Fruit fly (Drosophila melanogaster) whole organism, adult: ENCODE results near the gene Fntb.

Source experiments
- CG11617 ChIP-seq: fragments of 200-800 bp; sonication (Bioruptor generic); optimal IDR thresholded peaks from 2 replicates; lab custom pipeline; 2017; ENCODE audit warnings: mild to moderate bottlenecking, missing biosample characterization, missing genetic modification reagents, missing genetic modification characterization
- CG12768 ChIP-seq: fragments of 200-800 bp; sonication (Bioruptor generic); optimal IDR thresholded peaks from 2 replicates; lab custom pipeline; 2017; ENCODE audit warnings: missing biosample characterization, missing genetic modification characterization, mild to moderate bottlenecking, moderate library complexity, missing genetic modification reagents
- CG14711 ChIP-seq: fragments of 200-800 bp; sonication (Bioruptor generic); optimal IDR thresholded peaks from 2 replicates; lab custom pipeline; 2018; ENCODE audit warnings: missing biosample characterization, mild to moderate bottlenecking, missing genetic modification characterization, moderate library complexity
- CG33017 ChIP-seq: fragments of 200-800 bp; sonication (Bioruptor generic); optimal IDR thresholded peaks from 2 replicates; lab custom pipeline; 2018; ENCODE audit warnings: missing biosample characterization, mild to moderate bottlenecking, missing genetic modification characterization, moderate library complexity
- CG5204 ChIP-seq: fragments of 200-800 bp; sonication (Bioruptor generic); optimal IDR thresholded peaks from 2 replicates; lab custom pipeline; 2016; ENCODE audit warnings: missing biosample characterization, missing genetic modification characterization
- Clk ChIP-seq: fragments of 200-800 bp; sonication (Bioruptor generic); optimal IDR thresholded peaks from 2 replicates; lab custom pipeline; 2017; ENCODE audit warnings: missing biosample characterization, missing genetic modification characterization
- Crg-1 ChIP-seq: fragments of 200-800 bp; sonication (Bioruptor generic); optimal IDR thresholded peaks from 2 replicates; lab custom pipeline; 2016; ENCODE audit warnings: missing biosample characterization, missing genetic modification characterization
- Mnt ChIP-seq: fragments of 200-800 bp; sonication (Bioruptor generic); optimal IDR thresholded peaks from 2 replicates; lab custom pipeline; 2016; ENCODE audit warnings: missing biosample characterization, mild to moderate bottlenecking, missing genetic modification characterization
- kay ChIP-seq: fragments of 200-800 bp; sonication (Bioruptor generic); peaks from one replicate; lab custom pipeline; 2016; ENCODE audit warnings: missing biosample characterization, missing genetic modification characterization, borderline replicate concordance
- pad ChIP-seq: fragments of 200-800 bp; sonication (Bioruptor generic); optimal IDR thresholded peaks from 3 replicates; lab custom pipeline; 2017; ENCODE audit warnings: missing biosample characterization, missing genetic modification characterization, mild to moderate bottlenecking, moderate library complexity, missing genetic modification reagents
- tj ChIP-seq: fragments of 200-800 bp; sonication (Bioruptor generic); optimal IDR thresholded peaks from 3 replicates; lab custom pipeline; 2017; ENCODE audit warnings: missing biosample characterization, mild to moderate bottlenecking, missing genetic modification characterization, moderate library complexity
- toe ChIP-seq: fragments of 200-800 bp; sonication (Bioruptor generic); optimal IDR thresholded peaks from 2 replicates; lab custom pipeline; 2016; ENCODE audit warnings: missing biosample characterization, missing genetic modification characterization

DNA sequence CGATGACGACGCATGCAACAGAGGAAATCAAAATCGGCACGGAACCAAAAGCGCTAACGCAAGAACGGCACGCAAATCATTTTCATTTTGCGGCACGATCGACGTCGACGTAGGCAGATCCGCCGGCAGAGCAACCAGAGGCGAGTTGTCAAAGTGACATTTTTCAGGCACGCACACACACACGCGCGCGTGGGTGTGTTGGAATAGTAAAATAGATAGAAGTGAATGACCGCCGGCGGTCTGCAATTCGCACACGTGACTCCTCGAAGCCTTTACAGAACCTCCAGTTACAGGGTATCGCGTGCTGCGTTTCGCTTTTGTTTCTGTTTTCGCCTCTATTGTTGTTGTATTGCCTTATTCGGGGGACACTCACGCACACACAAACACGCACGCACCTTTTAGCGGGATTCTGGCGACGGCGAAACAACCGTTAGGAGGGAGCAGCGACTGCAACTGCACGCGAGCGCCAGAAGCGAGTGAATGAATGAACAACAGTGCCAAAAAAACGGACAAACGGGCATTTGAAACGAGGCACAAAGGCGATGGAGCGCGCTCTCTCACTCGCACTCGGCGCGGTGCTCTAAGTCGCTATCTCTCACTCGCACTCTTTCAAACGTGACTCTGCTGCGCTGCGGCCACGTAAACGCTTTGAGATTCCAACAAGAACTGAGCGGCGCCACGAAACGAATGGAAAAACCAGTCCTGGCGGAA lies 29.6 kb upstream of the Fntb start, which contains the start of gene ss:
- TF ChIP-seq pad (GFP tag; lab: Kevin White, UChicago) = no peak
- TF ChIP-seq Mnt (GFP tag; lab: Kevin White, UChicago) = no peak
- no peak for TF ChIP-seq Crg-1
- no peak for TF ChIP-seq CG5204 (GFP tag; lab: Kevin White, UChicago)
- no peak for TF ChIP-seq CG11617 (GFP tag; lab: Kevin White, UChicago)
- no peak for TF ChIP-seq CG14711 (tag; lab: Kevin White, UChicago)
- no peak for TF ChIP-seq kay (GFP tag; lab: Kevin White, UChicago)
- no peak for TF ChIP-seq tj (GFP tag; lab: Kevin White, UChicago)
- TF ChIP-seq CG33017 = no peak
- TF ChIP-seq toe (GFP tag; lab: Kevin White, UChicago) = no peak
- no peak for TF ChIP-seq CG12768 (GFP tag; lab: Kevin White, UChicago)
- TF ChIP-seq Clk (GFP tag; lab: Kevin White, UChicago) = no peak
